Worm (Caenorhabditis elegans) whole organism, L4 larva: ENCODE data around the gene mex-6.

Source experiments
- T20F7.1 ChIP-seq: fragments of 200-800 bp; sonication (Bioruptor generic); optimal IDR thresholded peaks from 2 replicates; lab custom pipeline; 2018; ENCODE audit warnings: mild to moderate bottlenecking, missing genetic modification characterization, missing compliant biosample characterization
- T26A8.4 ChIP-seq: fragments of 200-800 bp; sonication (Bioruptor generic); IDR thresholded peaks from 2 replicates; pipeline ENCODE4 v1.3.6; 2022; ENCODE audit warnings: missing genetic modification characterization, missing compliant biosample characterization
- ZK337.2 ChIP-seq: fragments of 200-800 bp; sonication (Bioruptor generic); IDR thresholded peaks from 2 replicates; pipeline ENCODE4 v1.3.6; 2022; ENCODE audit warnings: missing genetic modification reagents, missing genetic modification characterization, missing compliant biosample characterization
- aha-1 ChIP-seq: fragments of 150-350 bp; peaks from one replicate; lab custom pipeline; 2014; ENCODE audit warnings: missing biosample characterization, missing genetic modification characterization
- arid-1 ChIP-seq: fragments of 200-800 bp; sonication (Bioruptor generic); conservative IDR thresholded peaks from 2 replicates; pipeline ENCODE4 v1.3.6; 2022; ENCODE audit warnings: missing genetic modification reagents, missing genetic modification characterization, missing compliant biosample characterization
- attf-4 ChIP-seq: sonication (generic microtip); optimal IDR thresholded peaks from 3 replicates; lab custom pipeline; 2017; ENCODE audit warnings: missing biosample characterization, missing genetic modification characterization
- ceh-28 ChIP-seq: fragments of 150-350 bp; optimal IDR thresholded peaks from 2 replicates; lab custom pipeline; 2014; ENCODE audit warnings: missing biosample characterization, missing genetic modification reagents, missing genetic modification characterization
- cey-2 ChIP-seq: sonication (generic microtip); optimal IDR thresholded peaks from 3 replicates; lab custom pipeline; 2017; ENCODE audit warnings: missing genetic modification characterization, mild to moderate bottlenecking, missing compliant biosample characterization, antibody characterized with exemption, borderline replicate concordance; ENCODE audit not compliant: insufficient read depth
- daf-16 ChIP-seq, 3 experiments: sonication (generic microtip); optimal IDR thresholded peaks; 2 replicates each; lab custom pipeline; 2016 to 2017; ENCODE audit warnings: missing genetic modification characterization in 3 of 3, missing genetic modification reagents in 3 of 3, mild to moderate bottlenecking in 2 of 3, missing compliant biosample characterization in 2 of 3, missing biosample characterization in 1 of 3, moderate library complexity in 1 of 3
- daf-19 ChIP-seq: fragments of 200-800 bp; sonication (Bioruptor generic); conservative IDR thresholded peaks from 2 replicates; pipeline ENCODE4 v1.3.6; 2022; ENCODE audit warnings: missing genetic modification characterization, missing compliant biosample characterization
- daf-8 ChIP-seq: fragments of 200-800 bp; sonication (Bioruptor generic); IDR thresholded peaks from 2 replicates; pipeline ENCODE4 v1.3.6; 2022; ENCODE audit warnings: missing genetic modification characterization, missing compliant biosample characterization
- dmd-6 ChIP-seq: fragments of 200-800 bp; sonication (Bioruptor generic); IDR thresholded peaks from 2 replicates; pipeline ENCODE4 v1.3.6; 2022; ENCODE audit warnings: missing genetic modification reagents, missing genetic modification characterization, missing compliant biosample characterization
- dmd-9 ChIP-seq: fragments of 200-800 bp; sonication (Bioruptor generic); IDR thresholded peaks from 2 replicates; pipeline ENCODE4 v1.3.6; 2022; ENCODE audit warnings: missing genetic modification reagents, missing genetic modification characterization, missing compliant biosample characterization
- dpl-1 ChIP-seq: fragments of 150-350 bp; optimal IDR thresholded peaks from 2 replicates; lab custom pipeline; 2014; ENCODE audit warnings: missing biosample characterization, missing genetic modification reagents, missing genetic modification characterization
- dve-1 ChIP-seq: sonication (generic microtip); optimal IDR thresholded peaks from 2 replicates; lab custom pipeline; 2017; ENCODE audit warnings: antibody characterized with exemption, mild to moderate bottlenecking, missing genetic modification characterization, missing compliant biosample characterization; ENCODE audit not compliant: insufficient read depth
- egl-43 ChIP-seq: fragments of 200-800 bp; sonication (Bioruptor generic); IDR thresholded peaks from 2 replicates; pipeline ENCODE4 v1.3.6; 2022; ENCODE audit warnings: missing genetic modification reagents, missing genetic modification characterization, missing compliant biosample characterization
- hlh-11 ChIP-seq: fragments of 200-800 bp; sonication (Bioruptor generic); optimal IDR thresholded peaks from 2 replicates; lab custom pipeline; 2018; ENCODE audit warnings: mild to moderate bottlenecking, missing genetic modification characterization, missing compliant biosample characterization
- hlh-30 ChIP-seq: sonication (generic microtip); optimal IDR thresholded peaks from 2 replicates; lab custom pipeline; 2017; ENCODE audit warnings: antibody characterized with exemption, mild to moderate bottlenecking, missing genetic modification characterization, missing compliant biosample characterization; ENCODE audit not compliant: insufficient read depth
- lin-1 ChIP-seq: fragments of 200-800 bp; sonication (Bioruptor generic); IDR thresholded peaks from 2 replicates; pipeline ENCODE4 v1.3.6; 2022; ENCODE audit warnings: missing genetic modification reagents, missing genetic modification characterization, missing compliant biosample characterization
- lin-29 ChIP-seq: fragments of 200-800 bp; sonication (Bioruptor generic); IDR thresholded peaks from 2 replicates; pipeline ENCODE4 v1.3.6; 2022; ENCODE audit warnings: missing genetic modification reagents, missing genetic modification characterization, missing compliant biosample characterization
- lin-38 ChIP-seq: fragments of 200-800 bp; sonication (Bioruptor generic); IDR thresholded peaks from 2 replicates; pipeline ENCODE4 v1.3.6; 2022; ENCODE audit warnings: missing genetic modification reagents, missing genetic modification characterization, missing compliant biosample characterization
- lir-3 ChIP-seq: sonication (generic microtip); optimal IDR thresholded peaks from 2 replicates; lab custom pipeline; 2016; ENCODE audit warnings: mild to moderate bottlenecking, missing genetic modification characterization, missing compliant biosample characterization
- madf-9 ChIP-seq: fragments of 200-800 bp; sonication (Bioruptor generic); conservative IDR thresholded peaks from 2 replicates; pipeline ENCODE4 v1.3.6; 2022; ENCODE audit warnings: missing genetic modification reagents, missing genetic modification characterization, missing compliant biosample characterization
- mdt-29 ChIP-seq: fragments of 200-800 bp; sonication (Bioruptor generic); IDR thresholded peaks from 2 replicates; pipeline ENCODE4 v1.3.6; 2022; ENCODE audit warnings: missing genetic modification reagents, missing genetic modification characterization, missing compliant biosample characterization
- mxl-2 ChIP-seq: fragments of 200-800 bp; sonication (Bioruptor generic); conservative IDR thresholded peaks from 2 replicates; pipeline ENCODE4 v1.3.6; 2022; ENCODE audit warnings: missing genetic modification reagents, missing genetic modification characterization, missing compliant biosample characterization
- nhr-10 ChIP-seq: fragments of 150-350 bp; optimal IDR thresholded peaks from 2 replicates; lab custom pipeline; 2014; ENCODE audit warnings: missing biosample characterization, missing genetic modification characterization
- nhr-102 ChIP-seq: sonication (generic microtip); optimal IDR thresholded peaks from 2 replicates; lab custom pipeline; 2016; ENCODE audit warnings: mild to moderate bottlenecking, missing genetic modification characterization, moderate library complexity, missing compliant biosample characterization
- nhr-11 ChIP-seq: fragments of 150-350 bp; optimal IDR thresholded peaks from 2 replicates; lab custom pipeline; 2014; ENCODE audit warnings: missing biosample characterization, missing genetic modification characterization
- nhr-28 ChIP-seq: fragments of 150-350 bp; optimal IDR thresholded peaks from 2 replicates; lab custom pipeline; 2014; ENCODE audit warnings: missing biosample characterization, missing genetic modification characterization
- nhr-41 ChIP-seq: fragments of 200-800 bp; sonication (Bioruptor generic); IDR thresholded peaks from 2 replicates; pipeline ENCODE4 v1.3.6; 2022; ENCODE audit warnings: missing genetic modification reagents, missing genetic modification characterization, missing compliant biosample characterization
- nhr-48 ChIP-seq: sonication (generic microtip); optimal IDR thresholded peaks from 2 replicates; lab custom pipeline; 2016; ENCODE audit warnings: mild to moderate bottlenecking, missing genetic modification characterization, missing compliant biosample characterization
- nhr-6 ChIP-seq: fragments of 150-350 bp; optimal IDR thresholded peaks from 2 replicates; lab custom pipeline; 2014; ENCODE audit warnings: missing biosample characterization, missing genetic modification characterization
- nhr-77 ChIP-seq: fragments of 150-350 bp; optimal IDR thresholded peaks from 2 replicates; lab custom pipeline; 2014; ENCODE audit warnings: missing biosample characterization, missing genetic modification characterization
- php-3 ChIP-seq: fragments of 200-800 bp; sonication (Bioruptor generic); IDR thresholded peaks from 2 replicates; pipeline ENCODE4 v1.3.6; 2022; ENCODE audit warnings: missing genetic modification reagents, missing genetic modification characterization, missing compliant biosample characterization
- pqm-1 ChIP-seq: sonication (generic microtip); optimal IDR thresholded peaks from 2 replicates; lab custom pipeline; 2017; ENCODE audit warnings: missing biosample characterization, missing genetic modification characterization
- rbr-2 ChIP-seq: sonication (generic microtip); optimal IDR thresholded peaks from 2 replicates; lab custom pipeline; 2016; ENCODE audit warnings: missing genotype, missing genetic modification characterization, missing compliant biosample characterization
- saeg-2 ChIP-seq: fragments of 200-800 bp; sonication (Bioruptor generic); IDR thresholded peaks from 2 replicates; pipeline ENCODE4 v1.3.6; 2022; ENCODE audit warnings: missing genetic modification reagents, missing genetic modification characterization, missing compliant biosample characterization
- sdz-12 ChIP-seq: fragments of 200-800 bp; sonication (Bioruptor generic); optimal IDR thresholded peaks from 2 replicates; lab custom pipeline; 2018; ENCODE audit warnings: mild to moderate bottlenecking, missing genetic modification characterization, missing compliant biosample characterization
- snpc-4 ChIP-seq: fragments of 150-350 bp; optimal IDR thresholded peaks from 2 replicates; lab custom pipeline; 2014; ENCODE audit warnings: missing biosample characterization, missing genetic modification characterization
- tra-1 ChIP-seq: fragments of 200-800 bp; sonication (Bioruptor generic); IDR thresholded peaks from 2 replicates; pipeline ENCODE4 v1.3.6; 2022; ENCODE audit warnings: missing genetic modification reagents, missing genetic modification characterization, missing compliant biosample characterization
- unc-130 ChIP-seq: sonication (generic microtip); optimal IDR thresholded peaks from 2 replicates; lab custom pipeline; 2016; ENCODE audit warnings: missing genetic modification reagents, missing genetic modification characterization, missing compliant biosample characterization
- unc-39 ChIP-seq: sonication (generic microtip); optimal IDR thresholded peaks from 2 replicates; lab custom pipeline; 2017; ENCODE audit warnings: missing biosample characterization, missing genetic modification characterization
- unc-62 ChIP-seq, 3 experiments: fragments of 150-350 bp in 1 of 3; sonication (generic microtip); optimal IDR thresholded peaks in 2 of 3; peaks in 1 of 3; 1 replicate in 1 of 3; 2 replicates in 2 of 3; lab custom pipeline; 2014 to 2017; ENCODE audit warnings: missing biosample characterization in 3 of 3, missing genetic modification characterization in 3 of 3, missing genetic modification reagents in 3 of 3, missing genotype in 1 of 3
- zip-2 ChIP-seq: fragments of 150-350 bp; optimal IDR thresholded peaks from 2 replicates; lab custom pipeline; 2014; ENCODE audit warnings: missing biosample characterization, missing genetic modification characterization

mex-6 gene

ce11 chrII:9501955-9502354 lies 22.0 kb upstream of the mex-6 start:
- no peak for TF ChIP-seq unc-130
- TF ChIP-seq daf-16 (GFP tag; optimal IDR thresholded peaks at IDR 0.05; lab: Kevin White, UChicago): no peak
- peak; percentile 83 for TF ChIP-seq daf-16 (tag; optimal IDR thresholded peaks at IDR 0.05; lab: Kevin White, UChicago)
- no peak for TF ChIP-seq egl-43 (GFP tag; lab: Robert Waterston, UW)
- TF ChIP-seq dmd-6: peak; percentile 91
- no peak for TF ChIP-seq sdz-12 (GFP tag; lab: Kevin White, UChicago)
- peak; percentile 85 for TF ChIP-seq hlh-30 (tag; lab: Kevin White, UChicago)
- no peak for TF ChIP-seq dmd-9 (GFP tag; lab: Robert Waterston, UW)
- TF ChIP-seq hlh-11 (tag; lab: Kevin White, UChicago): peak; percentile 87
- TF ChIP-seq mxl-2: no peak
- TF ChIP-seq daf-19 (GFP tag; lab: Robert Waterston, UW): no peak
- 0 out of 2 replicates have a peak, but pooled peaks have one; percentile 30 for TF ChIP-seq saeg-2 (GFP tag; lab: Robert Waterston, UW)
- TF ChIP-seq php-3 (GFP tag; lab: Robert Waterston, UW): peak; percentile 74
- TF ChIP-seq ceh-28: no peak
- no peak for TF ChIP-seq madf-9 (GFP tag; lab: Robert Waterston, UW)
- TF ChIP-seq T26A8.4 (GFP tag; lab: Robert Waterston, UW): no peak
- no peak for TF ChIP-seq rbr-2 (tag; lab: Kevin White, UChicago)
- no peak for TF ChIP-seq lin-29 (GFP tag; lab: Robert Waterston, UW)
- no peak for TF ChIP-seq unc-39 (tag; lab: Kevin White, UChicago)
- TF ChIP-seq T20F7.1: peak; percentile 12
- no peak for TF ChIP-seq ZK337.2 (GFP tag; lab: Robert Waterston, UW)
- peak; percentile 72 for TF ChIP-seq nhr-11
- TF ChIP-seq snpc-4 (tag; lab: Kevin White, UChicago): no peak
- peak; percentile 91 for TF ChIP-seq dve-1 (tag; lab: Kevin White, UChicago)
- TF ChIP-seq lin-1 (GFP tag; lab: Robert Waterston, UW): peak; percentile 57
- TF ChIP-seq pqm-1: peak; percentile 23
- peak in 1 of 2 experiments; percentile 55 for TF ChIP-seq unc-62 (GFP tag; optimal IDR thresholded peaks at IDR 0.05 in 1 of 2; lab: Kevin White, UChicago)
- TF ChIP-seq unc-62 (tag; optimal IDR thresholded peaks at IDR 0.05; lab: Kevin White, UChicago): no peak
- peak; percentile 91 for TF ChIP-seq nhr-6
- TF ChIP-seq nhr-77 (tag; lab: Kevin White, UChicago): peak; percentile 68
- TF ChIP-seq nhr-41 (GFP tag; lab: Robert Waterston, UW): no peak
- TF ChIP-seq attf-4 (tag; lab: Kevin White, UChicago): no peak
- TF ChIP-seq aha-1 (tag; lab: Kevin White, UChicago): peak; percentile 35
- peak; percentile 61; the same call in 1 of the 2 replicates for TF ChIP-seq mdt-29
- peak; percentile 81 for TF ChIP-seq tra-1 (GFP tag; lab: Robert Waterston, UW)
- no peak for TF ChIP-seq dpl-1 (GFP tag; lab: Kevin White, UChicago)
- no peak for TF ChIP-seq arid-1
- TF ChIP-seq nhr-28 (tag; lab: Kevin White, UChicago): peak; percentile 71
- no peak for TF ChIP-seq lin-38 (GFP tag; lab: Robert Waterston, UW)
- no peak for TF ChIP-seq zip-2 (tag; lab: Kevin White, UChicago)
- peak; percentile 66 for TF ChIP-seq nhr-48 (tag; lab: Kevin White, UChicago)
- no peak for TF ChIP-seq lir-3 (tag; lab: Kevin White, UChicago)
- peak; percentile 60 for TF ChIP-seq nhr-10 (tag; lab: Kevin White, UChicago)
- TF ChIP-seq daf-8: no peak
- no peak for TF ChIP-seq cey-2 (tag; lab: Kevin White, UChicago)
- TF ChIP-seq nhr-102 (tag; lab: Kevin White, UChicago): peak; percentile 63
